Worm (Caenorhabditis elegans) whole organism, young adult: Measurements from ENCODE around the gene F43G6.17.

Experiments used
- B0019.2 ChIP-seq: fragments of 200-800 bp; sonication (Bioruptor generic); conservative IDR thresholded peaks from 2 replicates; pipeline ENCODE4 v1.3.6; 2022; ENCODE audit warnings: missing genetic modification reagents, missing genetic modification characterization, missing compliant biosample characterization
- B0261.1 ChIP-seq: sonication (generic microtip); optimal IDR thresholded peaks from 2 replicates; lab custom pipeline; 2016; ENCODE audit warnings: mild to moderate bottlenecking, missing genetic modification characterization, moderate library complexity, missing compliant biosample characterization
- B0336.3 ChIP-seq: fragments of 200-800 bp; sonication (Bioruptor generic); IDR thresholded peaks from 2 replicates; pipeline ENCODE4 v1.3.6; 2022; ENCODE audit warnings: missing genetic modification characterization, missing compliant biosample characterization
- D2030.7 ChIP-seq: fragments of 200-800 bp; sonication (Bioruptor generic); IDR thresholded peaks from 2 replicates; pipeline ENCODE4 v1.3.6; 2022; ENCODE audit warnings: missing genetic modification reagents, missing genetic modification characterization, missing compliant biosample characterization
- F33H1.4 ChIP-seq: fragments of 200-800 bp; sonication (Bioruptor generic); IDR thresholded peaks from 2 replicates; pipeline ENCODE4 v1.3.6; 2022; ENCODE audit warnings: missing genetic modification reagents, missing genetic modification characterization, missing compliant biosample characterization
- F55B11.4 ChIP-seq: sonication (generic microtip); optimal IDR thresholded peaks from 2 replicates; lab custom pipeline; 2016; ENCODE audit warnings: missing compliant biosample characterization, missing genetic modification characterization, borderline replicate concordance; ENCODE audit not compliant: insufficient read depth
- Y79H2A.3 ChIP-seq: fragments of 200-800 bp; sonication (Bioruptor generic); conservative IDR thresholded peaks from 2 replicates; pipeline ENCODE4 v1.3.6; 2022; ENCODE audit warnings: missing genetic modification reagents, missing genetic modification characterization, missing compliant biosample characterization
- aptf-2 ChIP-seq: fragments of 200-800 bp; sonication (Bioruptor generic); conservative IDR thresholded peaks from 2 replicates; pipeline ENCODE4 v1.3.6; 2022; ENCODE audit warnings: missing genetic modification reagents, missing genetic modification characterization, missing compliant biosample characterization
- athp-1 ChIP-seq: sonication (generic microtip); optimal IDR thresholded peaks from 2 replicates; lab custom pipeline; 2017; ENCODE audit warnings: mild to moderate bottlenecking, missing genetic modification characterization, missing compliant biosample characterization
- attf-6 ChIP-seq: fragments of 200-800 bp; sonication (Bioruptor generic); IDR thresholded peaks from 2 replicates; pipeline ENCODE4 v1.3.6; 2022; ENCODE audit warnings: missing genetic modification reagents, missing genetic modification characterization, missing compliant biosample characterization
- ccch-3 ChIP-seq: fragments of 200-800 bp; sonication (Bioruptor generic); optimal IDR thresholded peaks from 2 replicates; lab custom pipeline; 2018; ENCODE audit warnings: mild to moderate bottlenecking, missing genetic modification characterization, missing compliant biosample characterization
- ceh-100 ChIP-seq: fragments of 200-800 bp; sonication (Bioruptor generic); IDR thresholded peaks from 2 replicates; pipeline ENCODE4 v1.3.6; 2022; ENCODE audit warnings: missing genetic modification reagents, missing genetic modification characterization, missing compliant biosample characterization
- ceh-27 ChIP-seq: fragments of 200-800 bp; sonication (Bioruptor generic); optimal IDR thresholded peaks from 2 replicates; lab custom pipeline; 2018; ENCODE audit warnings: mild to moderate bottlenecking, missing genetic modification characterization, moderate library complexity, missing compliant biosample characterization
- ceh-40 ChIP-seq: fragments of 200-800 bp; sonication (Bioruptor generic); IDR thresholded peaks from 2 replicates; pipeline ENCODE4 v1.3.6; 2022; ENCODE audit warnings: missing genetic modification characterization, missing compliant biosample characterization
- ceh-91 ChIP-seq: fragments of 200-800 bp; sonication (Bioruptor generic); IDR thresholded peaks from 2 replicates; pipeline ENCODE4 v1.3.6; 2022; ENCODE audit warnings: missing genetic modification reagents, missing genetic modification characterization, missing compliant biosample characterization
- die-1 ChIP-seq: sonication (generic microtip); optimal IDR thresholded peaks from 2 replicates; lab custom pipeline; 2016; ENCODE audit warnings: missing genotype, mild to moderate bottlenecking, missing genetic modification characterization, missing compliant biosample characterization
- dox-1 ChIP-seq: fragments of 200-800 bp; sonication (Bioruptor generic); IDR thresholded peaks from 2 replicates; pipeline ENCODE4 v1.3.6; 2022; ENCODE audit warnings: missing genetic modification reagents, missing genetic modification characterization, missing compliant biosample characterization
- dpff-1 ChIP-seq: sonication (generic microtip); optimal IDR thresholded peaks from 2 replicates; lab custom pipeline; 2017; ENCODE audit warnings: mild to moderate bottlenecking, missing genetic modification characterization, missing compliant biosample characterization
- fkh-3 ChIP-seq: sonication (generic microtip); optimal IDR thresholded peaks from 2 replicates; lab custom pipeline; 2016; ENCODE audit warnings: mild to moderate bottlenecking, missing genetic modification characterization, missing compliant biosample characterization
- gei-17 ChIP-seq: fragments of 200-800 bp; sonication (Bioruptor generic); optimal IDR thresholded peaks from 2 replicates; lab custom pipeline; 2018; ENCODE audit warnings: mild to moderate bottlenecking, missing genetic modification characterization, missing compliant biosample characterization
- him-1 ChIP-seq: sonication (generic microtip); optimal IDR thresholded peaks from 2 replicates; lab custom pipeline; 2016; ENCODE audit warnings: missing genotype, missing genetic modification reagents, missing genetic modification characterization, missing compliant biosample characterization
- hmg-1.2 ChIP-seq: fragments of 200-800 bp; sonication (Bioruptor generic); IDR thresholded peaks from 2 replicates; pipeline ENCODE4 v1.3.6; 2022; ENCODE audit warnings: missing genetic modification reagents, missing genetic modification characterization, missing compliant biosample characterization
- hrde-1 ChIP-seq: sonication (generic microtip); optimal IDR thresholded peaks from 2 replicates; lab custom pipeline; 2016; ENCODE audit warnings: missing genetic modification characterization, mild to moderate bottlenecking, missing compliant biosample characterization, moderate library complexity, missing genotype, missing genetic modification reagents, borderline replicate concordance
- let-526 ChIP-seq: fragments of 200-800 bp; sonication (Bioruptor generic); IDR thresholded peaks from 2 replicates; pipeline ENCODE4 v1.3.6; 2022; ENCODE audit warnings: missing genetic modification reagents, missing genetic modification characterization, missing compliant biosample characterization
- let-607 ChIP-seq, 2 experiments: fragments of 200-800 bp in 1 of 2; sonication (Bioruptor generic) in 1 of 2; sonication (generic microtip) in 1 of 2; optimal IDR thresholded peaks; 2 replicates each; lab custom pipeline; 2016 to 2018; ENCODE audit warnings: mild to moderate bottlenecking in 2 of 2, missing compliant biosample characterization in 2 of 2, missing genetic modification characterization in 2 of 2, moderate library complexity in 2 of 2, missing genotype in 1 of 2
- lin-54 ChIP-seq: fragments of 200-800 bp; sonication (Bioruptor generic); optimal IDR thresholded peaks from 2 replicates; lab custom pipeline; 2018; ENCODE audit warnings: mild to moderate bottlenecking, missing genetic modification characterization, missing compliant biosample characterization
- lsl-1 ChIP-seq: fragments of 200-800 bp; sonication (Bioruptor generic); optimal IDR thresholded peaks from 2 replicates; lab custom pipeline; 2018; ENCODE audit warnings: mild to moderate bottlenecking, missing genetic modification characterization, moderate library complexity, missing compliant biosample characterization
- lsy-27 ChIP-seq: sonication (generic microtip); optimal IDR thresholded peaks from 2 replicates; lab custom pipeline; 2017; ENCODE audit warnings: missing genetic modification characterization, mild to moderate bottlenecking, missing compliant biosample characterization, antibody characterized with exemption, missing genotype, borderline replicate concordance; ENCODE audit not compliant: insufficient read depth
- madf-3 ChIP-seq: fragments of 200-800 bp; sonication (Bioruptor generic); IDR thresholded peaks from 2 replicates; pipeline ENCODE4 v1.3.6; 2022; ENCODE audit warnings: missing genetic modification reagents, missing genetic modification characterization, missing compliant biosample characterization
- madf-6 ChIP-seq: fragments of 200-800 bp; sonication (Bioruptor generic); IDR thresholded peaks from 2 replicates; pipeline ENCODE4 v1.3.6; 2022; ENCODE audit warnings: missing genetic modification reagents, missing genetic modification characterization, missing compliant biosample characterization
- mel-28 ChIP-seq: sonication (generic microtip); optimal IDR thresholded peaks from 2 replicates; lab custom pipeline; 2016; ENCODE audit warnings: borderline replicate concordance, mild to moderate bottlenecking, missing genetic modification characterization, missing compliant biosample characterization
- mes-4 ChIP-seq: sonication (generic microtip); optimal IDR thresholded peaks from 2 replicates; lab custom pipeline; 2016; ENCODE audit warnings: missing genotype, missing genetic modification characterization, missing compliant biosample characterization
- mxl-1 ChIP-seq: sonication (generic microtip); optimal IDR thresholded peaks from 2 replicates; lab custom pipeline; 2016; ENCODE audit warnings: missing genetic modification characterization, missing compliant biosample characterization
- nhr-80 ChIP-seq: sonication (generic microtip); optimal IDR thresholded peaks from 2 replicates; lab custom pipeline; 2016; ENCODE audit warnings: missing genetic modification characterization, missing compliant biosample characterization
- nhr-90 ChIP-seq: sonication (generic microtip); optimal IDR thresholded peaks from 2 replicates; lab custom pipeline; 2016; ENCODE audit warnings: missing genotype, mild to moderate bottlenecking, missing genetic modification characterization, missing compliant biosample characterization
- pbrm-1 ChIP-seq: fragments of 200-800 bp; sonication (Bioruptor generic); IDR thresholded peaks from 2 replicates; pipeline ENCODE4 v1.3.6; 2022; ENCODE audit warnings: missing genetic modification reagents, missing genetic modification characterization, missing compliant biosample characterization
- snpc-1.3 ChIP-seq: sonication (generic microtip); optimal IDR thresholded peaks from 2 replicates; lab custom pipeline; 2017; ENCODE audit warnings: missing genetic modification characterization, mild to moderate bottlenecking, missing compliant biosample characterization, antibody characterized with exemption, moderate library complexity, missing genotype, missing genetic modification reagents; ENCODE audit not compliant: insufficient read depth
- tbx-9 ChIP-seq: sonication (generic microtip); optimal IDR thresholded peaks from 2 replicates; lab custom pipeline; 2016; ENCODE audit warnings: borderline replicate concordance, missing genetic modification characterization, inconsistent platforms, missing compliant biosample characterization
- unc-130 ChIP-seq: sonication (generic microtip); optimal IDR thresholded peaks from 2 replicates; lab custom pipeline; 2016; ENCODE audit warnings: missing genetic modification reagents, missing genetic modification characterization, missing compliant biosample characterization
- unc-62 ChIP-seq: fragments of 150-350 bp; optimal IDR thresholded peaks from 2 replicates; lab custom pipeline; 2014; ENCODE audit warnings: missing biosample characterization, missing genetic modification reagents, missing genetic modification characterization
- xnd-1 ChIP-seq: sonication (generic microtip); optimal IDR thresholded peaks from 2 replicates; lab custom pipeline; 2016; ENCODE audit warnings: missing genotype, missing genetic modification reagents, missing genetic modification characterization, missing compliant biosample characterization
- ztf-22 ChIP-seq: fragments of 200-800 bp; sonication (Bioruptor generic); optimal IDR thresholded peaks from 2 replicates; lab custom pipeline; 2018; ENCODE audit warnings: mild to moderate bottlenecking, missing genetic modification characterization, moderate library complexity, missing compliant biosample characterization
- ztf-25 ChIP-seq: fragments of 200-800 bp; sonication (Bioruptor generic); IDR thresholded peaks from 2 replicates; pipeline ENCODE4 v1.3.6; 2022; ENCODE audit warnings: missing genetic modification reagents, missing genetic modification characterization, missing compliant biosample characterization
- ztf-28 ChIP-seq: fragments of 200-800 bp; sonication (Bioruptor generic); IDR thresholded peaks from 2 replicates; pipeline ENCODE4 v1.3.6; 2022; ENCODE audit warnings: missing genetic modification reagents, missing genetic modification characterization, missing compliant biosample characterization
- ztf-3 ChIP-seq: fragments of 200-800 bp; sonication (Bioruptor generic); optimal IDR thresholded peaks from 2 replicates; lab custom pipeline; 2018; ENCODE audit warnings: mild to moderate bottlenecking, missing genetic modification characterization, missing compliant biosample characterization
- ztf-6 ChIP-seq: fragments of 200-800 bp; sonication (Bioruptor generic); IDR thresholded peaks from 2 replicates; pipeline ENCODE4 v1.3.6; 2022; ENCODE audit warnings: missing genetic modification reagents, missing genetic modification characterization, missing compliant biosample characterization

F43G6.17 gene

DNA sequence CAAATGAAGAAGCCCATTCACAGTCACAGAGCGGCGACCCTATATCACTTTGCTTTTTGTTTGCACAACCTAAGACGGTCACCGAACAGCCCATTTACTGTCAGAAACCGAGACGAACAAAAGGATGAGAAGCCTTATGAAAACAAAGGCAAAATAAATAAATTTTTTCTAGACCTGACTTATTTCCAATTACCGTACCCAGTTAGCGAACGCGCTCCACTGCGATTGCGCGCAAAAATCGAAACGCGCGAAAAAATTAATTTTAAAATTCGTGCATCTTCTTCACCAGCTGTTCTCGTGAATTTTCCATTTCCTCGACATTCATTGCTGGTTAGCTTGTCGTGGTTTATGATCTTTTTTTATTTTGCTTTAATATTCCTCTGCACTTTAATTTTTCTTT, 20.1 kb upstream of the F43G6.17 start, which contains the start of gene F43G6.16 (continued):
- TF ChIP-seq unc-130 = peak; percentile 91
- TF ChIP-seq tbx-9 = no peak
- TF ChIP-seq ztf-25 (GFP tag; lab: Robert Waterston, UW) = 0 out of 2 replicates have a peak, but pooled peaks have one; percentile 54
- TF ChIP-seq him-1 = peak; percentile 71
- TF ChIP-seq hmg-1.2 (GFP tag; lab: Robert Waterston, UW) = peak; percentile 57
- peak; percentile 97 for TF ChIP-seq D2030.7 (GFP tag; lab: Robert Waterston, UW)
- peak; percentile 99 for TF ChIP-seq xnd-1 (tag; lab: Kevin White, UChicago)
- peak; percentile 89 for TF ChIP-seq dox-1 (GFP tag; lab: Robert Waterston, UW)
- TF ChIP-seq ceh-40 (GFP tag; lab: Robert Waterston, UW) = no peak
- no peak for TF ChIP-seq unc-62
- TF ChIP-seq madf-3 (GFP tag; lab: Robert Waterston, UW) = peak; percentile 90
- TF ChIP-seq B0336.3 (GFP tag; lab: Robert Waterston, UW) = peak; percentile 78; the same call in 1 of the 2 replicates
- TF ChIP-seq lsl-1 = peak; percentile 99
- no peak for TF ChIP-seq nhr-90
- peak; percentile 28; the same call in 1 of the 2 replicates for TF ChIP-seq aptf-2 (GFP tag; lab: Robert Waterston, UW)
- TF ChIP-seq hrde-1 (tag; lab: Kevin White, UChicago) = peak; percentile 87
- TF ChIP-seq lin-54 (GFP tag; lab: Kevin White, UChicago) = peak; percentile 95
- TF ChIP-seq let-607 (tag; optimal IDR thresholded peaks at IDR 0.05; lab: Kevin White, UChicago) = no peak
- no peak for TF ChIP-seq mes-4 (tag; lab: Kevin White, UChicago)
- no peak for TF ChIP-seq let-526 (GFP tag; lab: Robert Waterston, UW)
- TF ChIP-seq F33H1.4 (GFP tag; lab: Robert Waterston, UW) = peak; percentile 89
- TF ChIP-seq pbrm-1 (GFP tag; lab: Robert Waterston, UW) = peak; percentile 77
- TF ChIP-seq athp-1 (tag; lab: Kevin White, UChicago) = peak; percentile 51
- peak; percentile 97 for TF ChIP-seq ceh-91
- TF ChIP-seq mel-28 (tag; lab: Kevin White, UChicago) = no peak
- TF ChIP-seq ztf-22 (GFP tag; lab: Kevin White, UChicago) = no peak
- peak; percentile 73; the same call in 1 of the 2 replicates for TF ChIP-seq attf-6 (GFP tag; lab: Robert Waterston, UW)
- TF ChIP-seq ztf-28 (GFP tag; lab: Robert Waterston, UW) = peak; percentile 76; the same call in 1 of the 2 replicates
- TF ChIP-seq die-1 (tag; lab: Kevin White, UChicago) = no peak
- TF ChIP-seq B0019.2 = peak; percentile 73
- TF ChIP-seq Y79H2A.3 (GFP tag; lab: Robert Waterston, UW) = peak; percentile 58; the same call in 1 of the 2 replicates

DNA sequence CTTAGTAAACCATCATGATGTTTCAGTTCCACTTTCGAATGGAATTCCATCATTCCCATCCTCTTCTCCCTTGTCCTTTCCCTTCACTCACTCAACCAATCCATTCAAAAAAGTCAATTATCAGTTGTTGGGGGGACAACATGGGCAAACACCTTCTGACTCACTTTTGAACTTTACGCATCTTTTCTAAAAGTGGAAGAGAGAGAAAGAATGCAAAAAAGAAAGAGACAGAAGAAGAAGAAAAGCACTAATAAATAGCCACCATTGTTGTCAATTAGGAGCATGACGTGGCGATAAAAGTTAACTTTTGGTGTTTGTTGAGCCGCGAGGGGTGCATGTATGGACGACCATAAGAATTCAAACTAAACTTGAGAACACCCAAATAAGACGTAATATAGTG, 14.5 kb upstream of the F43G6.17 start:
- TF ChIP-seq gei-17 = no peak
- TF ChIP-seq ztf-6 (GFP tag; lab: Robert Waterston, UW) = no peak
- TF ChIP-seq let-607 (tag; optimal IDR thresholded peaks at IDR 0.05; lab: Kevin White, UChicago) = no peak
- TF ChIP-seq fkh-3 (tag; lab: Kevin White, UChicago) = no peak
- TF ChIP-seq ztf-3 (GFP tag; lab: Kevin White, UChicago) = no peak
- no peak for TF ChIP-seq ceh-100 (GFP tag; lab: Robert Waterston, UW)
- TF ChIP-seq ceh-27 (GFP tag; lab: Kevin White, UChicago) = no peak
- TF ChIP-seq, all 124 proteins: peak for 0

DNA sequence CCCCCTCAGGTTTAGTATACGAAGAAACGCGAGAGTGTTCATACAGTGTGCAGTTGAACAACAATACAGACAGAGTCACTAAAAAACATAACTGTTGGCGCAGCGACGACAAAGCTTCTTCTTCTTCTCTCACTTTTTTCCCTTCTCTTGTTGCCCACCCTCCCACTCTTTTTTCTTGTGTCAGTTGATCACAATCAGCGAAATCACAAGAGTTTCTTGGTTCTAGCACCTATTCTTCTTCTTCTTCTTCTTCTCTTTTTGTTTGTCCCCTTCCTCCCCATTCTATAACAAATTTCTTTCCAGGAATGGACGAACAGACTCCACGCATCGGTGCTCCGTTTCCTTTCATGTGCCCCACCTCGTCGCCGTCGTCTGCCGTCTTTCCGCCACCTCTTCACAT, 12.1 kb upstream of the F43G6.17 start, which contains the start of gene F43G6.4:
Gene F43G6.4 (plus strand): TSS at position 301 of the 400 bp plus-strand sequence.
- TF ChIP-seq lin-54 (GFP tag; lab: Kevin White, UChicago) (no peak), madf-6 (no peak), dpff-1 (tag; lab: Kevin White, UChicago) (no peak), lsy-27 (no peak), ccch-3 (GFP tag; lab: Kevin White, UChicago) (no peak), Y79H2A.3 (GFP tag; lab: Robert Waterston, UW) (no peak), mxl-1 (no peak), snpc-1.3 (tag; lab: Kevin White, UChicago) (no peak), B0261.1 (tag; lab: Kevin White, UChicago) (no peak), ztf-25 (GFP tag; lab: Robert Waterston, UW) (no peak), nhr-80 (tag; lab: Kevin White, UChicago) (no peak), F55B11.4 (tag; lab: Kevin White, UChicago) (no peak)
